Worm (Caenorhabditis elegans): ENCODE results near the gene F56A8.5.

DNA sequence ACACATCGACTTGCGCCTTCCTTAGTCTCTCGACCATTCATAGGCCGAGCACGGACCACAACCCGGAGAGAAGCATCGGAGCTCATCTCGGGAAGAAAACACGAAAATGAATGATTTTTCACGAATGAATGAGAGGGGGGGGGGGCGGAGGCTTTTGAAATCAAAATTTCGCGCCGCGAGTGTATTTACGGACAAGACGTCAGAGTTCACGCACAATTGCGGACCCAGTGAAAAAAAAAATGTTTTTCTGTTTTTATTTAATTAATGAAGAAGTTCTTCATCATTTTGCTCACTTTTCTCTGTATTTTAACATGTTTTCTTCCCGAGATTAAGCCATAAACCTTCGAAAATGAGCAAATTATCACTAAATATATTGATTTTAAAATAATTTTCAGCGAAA, 41.4 kb downstream of the F56A8.5 start, which contains the start of the genes klp-19 and slc-36.1:
- no peak for TF ChIP-seq mdl-1 (tag; optimal IDR thresholded peaks at IDR 0.05)
- TF ChIP-seq sea-2 (GFP tag; optimal IDR thresholded peaks at IDR 0.05), result no peak
- no peak for TF ChIP-seq lin-39 (tag; optimal IDR thresholded peaks at IDR 0.05)

Data from whole organism, L3 larva.